Worm (Caenorhabditis elegans): ENCODE results near the gene srt-11.

The srt-11 gene

DNA sequence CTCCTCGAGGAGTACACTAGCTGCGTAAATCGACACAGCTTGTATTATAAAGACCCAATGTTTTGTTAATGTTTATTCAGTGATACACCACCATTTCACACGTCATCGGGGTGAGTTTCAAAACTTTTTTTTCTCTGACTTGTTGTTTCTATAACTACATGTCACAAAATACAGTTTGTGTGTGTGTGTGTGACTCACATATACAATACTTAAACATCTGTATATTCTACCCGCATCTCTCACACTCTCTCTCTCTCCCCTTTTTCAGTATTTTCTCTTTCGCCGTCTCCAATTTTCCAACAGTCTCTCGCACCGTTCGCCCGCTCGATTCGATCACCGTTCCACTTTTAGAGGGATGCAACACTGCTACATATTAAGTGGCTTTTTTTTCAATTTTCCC, 5.7 kb downstream of the srt-11 start:
- TF ChIP-seq nhr-80 (tag; optimal IDR thresholded peaks at IDR 0.05) (peak; percentile 53), unc-62 (GFP tag; optimal IDR thresholded peaks at IDR 0.05) (peak; percentile 38), cebp-1 (GFP tag; IDR thresholded peaks at IDR 0.05) (0 out of 2 replicates have a peak, but pooled peaks have one; percentile 12), cebp-1 (tag; optimal IDR thresholded peaks at IDR 0.05) (peak; percentile 45), hmg-1.2 (GFP tag; IDR thresholded peaks at IDR 0.05) (peak; percentile 80; the same call in 1 of the 2 replicates), let-607 (tag; optimal IDR thresholded peaks at IDR 0.05) (no peak), zfh-2 (GFP tag; conservative IDR thresholded peaks at IDR 0.05) (0 out of 2 replicates have a peak, but pooled peaks have one; percentile 21)

DNA sequence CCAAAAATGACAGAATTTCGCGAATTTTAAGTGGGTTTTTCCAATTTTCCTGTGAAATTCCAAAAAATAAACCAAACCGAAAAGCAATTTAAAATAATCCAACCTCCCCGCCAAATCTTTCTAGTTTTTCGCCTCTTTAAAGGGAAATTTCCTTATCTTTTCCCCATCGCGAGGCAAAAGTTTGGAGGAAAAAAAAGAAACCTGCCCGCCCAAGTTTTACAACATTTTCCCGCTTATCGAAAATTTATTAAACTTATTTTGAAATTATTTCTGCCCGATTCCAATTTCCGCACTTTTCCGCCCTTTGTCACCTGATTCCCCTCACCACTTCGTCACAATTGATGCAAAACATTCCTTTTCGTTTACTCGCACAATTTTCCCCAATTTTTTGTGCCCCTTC, 6.4 kb downstream of the srt-11 start, which contains the start of gene osta-3:
Gene osta-3, plus strand, starts transcription at position 301 of the 400 bp plus-strand sequence.
- TF ChIP-seq efl-1 (GFP tag; optimal IDR thresholded peaks at IDR 0.05) = peak; percentile 13
- no peak for TF ChIP-seq snpc-1.1 (tag; optimal IDR thresholded peaks at IDR 0.05; ENCODE audit: insufficient read depth)
- TF ChIP-seq madf-6 (GFP tag; IDR thresholded peaks at IDR 0.05) = peak; percentile 54; the same call in 1 of the 2 replicates

- TF ChIP-seq ceh-79 (tag; optimal IDR thresholded peaks at IDR 0.05) (no peak), Y53G8AR.9 (GFP tag; conservative IDR thresholded peaks at IDR 0.05) (0 out of 2 replicates have a peak, but pooled peaks have one; percentile 39), nhr-179 (tag; optimal IDR thresholded peaks at IDR 0.05) (no peak), F52B5.7 (tag; optimal IDR thresholded peaks at IDR 0.05) (no peak), cebp-2 (GFP tag; IDR thresholded peaks at IDR 0.05) (no peak), chd-7 (tag; optimal IDR thresholded peaks at IDR 0.05) (no peak), unc-62 (GFP tag; optimal IDR thresholded peaks at IDR 0.05) (peak; percentile 24), Y67H2A.10 (GFP tag; conservative IDR thresholded peaks at IDR 0.05) (no peak), attf-3 (GFP tag; conservative IDR thresholded peaks at IDR 0.05) (no peak), dox-1 (GFP tag; IDR thresholded peaks at IDR 0.05) (peak; percentile 45; the same call in 1 of the 2 replicates), T07F8.4 (tag; optimal IDR thresholded peaks at IDR 0.05) (no peak), nhr-80 (tag; optimal IDR thresholded peaks at IDR 0.05) (peak; percentile 84), cebp-1 (GFP tag; IDR thresholded peaks at IDR 0.05) (no peak), cebp-1 (tag; optimal IDR thresholded peaks at IDR 0.05) (peak; percentile 38), him-1 (tag; optimal IDR thresholded peaks at IDR 0.05) (no peak)
Measured at ce11 chrII:14812661-14813060, 6.9 kb downstream of the srt-11 start.

- TF ChIP-seq madf-6 (GFP tag; IDR thresholded peaks at IDR 0.05) = 0 out of 2 replicates have a peak, but pooled peaks have one; percentile 9
- no peak for TF ChIP-seq pha-4 (tag; optimal IDR thresholded peaks at IDR 0.05)
- peak; percentile 69 for TF ChIP-seq lsl-1 (GFP tag; optimal IDR thresholded peaks at IDR 0.05)
Measured at ce11 chrII:14813106-14813505, 7.3 kb downstream of the srt-11 start.

DNA sequence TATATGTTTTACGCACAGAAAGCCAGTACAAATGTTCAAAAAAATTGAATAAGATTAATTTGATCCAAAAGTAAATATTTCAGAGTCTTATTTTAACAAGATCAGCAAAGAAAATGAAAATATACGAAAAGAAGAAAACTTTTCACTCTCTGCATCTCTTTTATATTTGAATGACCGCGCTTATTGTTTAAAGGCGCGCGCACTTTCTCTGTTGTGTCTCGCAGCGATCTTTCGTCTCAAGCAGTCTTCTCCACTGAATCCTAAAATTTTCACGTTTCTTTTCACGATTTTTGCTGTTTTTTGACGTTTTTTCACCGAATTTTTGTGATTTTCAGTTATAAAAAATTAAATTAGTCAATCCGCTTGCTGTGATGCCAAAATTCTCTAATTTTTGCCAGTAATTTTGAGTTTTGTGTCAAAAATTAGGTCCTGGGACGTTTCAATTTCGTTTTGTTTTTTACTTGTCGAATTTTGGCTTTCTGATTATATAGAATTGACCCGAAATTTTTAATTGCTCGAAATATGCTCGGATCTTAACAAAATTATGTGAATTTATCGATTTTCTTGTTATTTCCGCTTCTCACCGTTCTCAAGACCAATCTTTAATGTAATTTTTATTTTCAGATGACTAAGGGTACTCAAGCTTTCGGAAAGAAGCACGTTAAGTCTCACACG, 9.2 kb downstream of the srt-11 start, which contains the start of gene W01D2.1:
Gene W01D2.1, plus strand, starts transcription at position 625 of the 675 bp plus-strand sequence.
- peak; percentile 67 for TF ChIP-seq efl-1 (GFP tag; optimal IDR thresholded peaks at IDR 0.05)
- TF ChIP-seq hsf-1 (GFP tag; IDR thresholded peaks at IDR 0.05) = peak; percentile 39; the same call in 1 of the 2 replicates
- TF ChIP-seq nhr-90 (tag; optimal IDR thresholded peaks at IDR 0.05) = no peak
- TF ChIP-seq F57C9.4 (tag; optimal IDR thresholded peaks at IDR 0.05) = no peak
- TF ChIP-seq let-526 (GFP tag; IDR thresholded peaks at IDR 0.05) = no peak
- TF ChIP-seq tbx-9 (tag; optimal IDR thresholded peaks at IDR 0.05; ENCODE audit: borderline replicate concordance) = no peak
- TF ChIP-seq madf-6 (GFP tag; IDR thresholded peaks at IDR 0.05) = peak; percentile 68
- TF ChIP-seq snpc-4 (GFP tag; optimal IDR thresholded peaks at IDR 0.05) = no peak
- peak in 3 of 4 experiments; percentile 28 to 60 (median 50) for TF ChIP-seq snpc-4 (tag; optimal IDR thresholded peaks at IDR 0.05)
- no peak for TF ChIP-seq cebp-1 (GFP tag; IDR thresholded peaks at IDR 0.05)
- TF ChIP-seq cebp-1 (tag; optimal IDR thresholded peaks at IDR 0.05) = peak; percentile 27
- TF ChIP-seq sdz-38 (tag; optimal IDR thresholded peaks at IDR 0.05) = no peak
- no peak for TF ChIP-seq ccch-3 (GFP tag; optimal IDR thresholded peaks at IDR 0.05)
- no peak for TF ChIP-seq egl-44 (GFP tag; IDR thresholded peaks at IDR 0.05)
- peak in 1 of 3 experiments; percentile 64 for TF ChIP-seq lin-35 (GFP tag; optimal IDR thresholded peaks at IDR 0.05)
- no peak for TF ChIP-seq K12H6.12 (tag; optimal IDR thresholded peaks at IDR 0.05)
- TF ChIP-seq zim-3 (tag; optimal IDR thresholded peaks at IDR 0.05) = no peak
- no peak for TF ChIP-seq zfh-2 (GFP tag; conservative IDR thresholded peaks at IDR 0.05)
- TF ChIP-seq D2030.7 (GFP tag; IDR thresholded peaks at IDR 0.05) = peak; percentile 65; the same call in 1 of the 2 replicates
- TF ChIP-seq die-1 (tag; optimal IDR thresholded peaks at IDR 0.05) = no peak
- no peak for TF ChIP-seq B0261.1 (tag; optimal IDR thresholded peaks at IDR 0.05)
- TF ChIP-seq gei-17 (GFP tag; optimal IDR thresholded peaks at IDR 0.05) = no peak

All from whole organism, young adult.